Worm (Caenorhabditis elegans): ENCODE results near the gene ztf-7.
A peak's percentile ranks its signal among the peaks of the same experiment; 100 is the strongest.

Gene ztf-7

ce11 chrV:9833900-9834299 is 44.4 kb upstream of the ztf-7 start, which contains the start of gene sru-40:
Gene sru-40, minus strand, starts transcription at chrV:9834000.
- TF ChIP-seq nhr-111 (GFP tag; optimal IDR thresholded peaks at IDR 0.05) (no peak), madf-5 (GFP tag; IDR thresholded peaks at IDR 0.05) (no peak), spr-3 (GFP tag; optimal IDR thresholded peaks at IDR 0.05) (no peak), nhr-25 (tag; optimal IDR thresholded peaks at IDR 0.05; ENCODE audit: borderline replicate concordance, insufficient read depth) (no peak), zag-1 (tag; optimal IDR thresholded peaks at IDR 0.05) (no peak), fos-1 (tag; optimal IDR thresholded peaks at IDR 0.05) (no peak), dmd-6 (GFP tag; IDR thresholded peaks at IDR 0.05) (no peak), F10B5.3 (tag; optimal IDR thresholded peaks at IDR 0.05) (no peak), ztf-11 (tag; optimal IDR thresholded peaks at IDR 0.05) (no peak), ceh-32 (tag; optimal IDR thresholded peaks at IDR 0.05; ENCODE audit: poor library complexity) (no peak), zip-11 (GFP tag; IDR thresholded peaks at IDR 0.05) (no peak), zfp-2 (tag; optimal IDR thresholded peaks at IDR 0.05) (no peak), saeg-2 (GFP tag; IDR thresholded peaks at IDR 0.05) (no peak)

ce11 chrV:9824149-9824548 is 34.6 kb upstream of the ztf-7 start, which contains the start of gene str-2:
Gene str-2, minus strand, starts transcription at chrV:9824249.
- no peak for TF ChIP-seq ceh-32 (tag; optimal IDR thresholded peaks at IDR 0.05; ENCODE audit: poor library complexity)
- TF ChIP-seq lim-7 (GFP tag; IDR thresholded peaks at IDR 0.05) = no peak
- TF ChIP-seq unc-62 (GFP tag; optimal IDR thresholded peaks at IDR 0.05 in 1 of 2) = no peak
- TF ChIP-seq unc-62 (tag; optimal IDR thresholded peaks at IDR 0.05) = no peak
- no peak for TF ChIP-seq fos-1 (tag; optimal IDR thresholded peaks at IDR 0.05)
- TF ChIP-seq F37D6.2 (tag; optimal IDR thresholded peaks at IDR 0.05) = no peak
- TF ChIP-seq mes-2 (tag; optimal IDR thresholded peaks at IDR 0.05; ENCODE audit: poor library complexity, severe bottlenecking) = no peak
- TF ChIP-seq egl-27 (tag; optimal IDR thresholded peaks at IDR 0.05) = no peak
- no peak for TF ChIP-seq ceh-44 (GFP tag; IDR thresholded peaks at IDR 0.05)
- TF ChIP-seq Y105C5A.15 (GFP tag; IDR thresholded peaks at IDR 0.05) = no peak

- TF ChIP-seq duxl-1 (tag; optimal IDR thresholded peaks at IDR 0.05; ENCODE audit: poor library complexity) (no peak), tag-97 (GFP tag; IDR thresholded peaks at IDR 0.05) (no peak), nhr-25 (tag; optimal IDR thresholded peaks at IDR 0.05; ENCODE audit: borderline replicate concordance, insufficient read depth) (no peak), F26F4.8 (GFP tag; conservative IDR thresholded peaks at IDR 0.05) (no peak), unc-62 (GFP tag; optimal IDR thresholded peaks at IDR 0.05 in 1 of 2) (peak in 1 of 2 experiments; percentile 6), unc-62 (tag; optimal IDR thresholded peaks at IDR 0.05) (no peak)
These were observed 32.2 kb upstream of the ztf-7 start, which contains the start of gene str-193 for ce11 chrV:9821724-9822123. Gene str-193, minus strand, starts transcription at chrV:9821824.

- no peak for TF ChIP-seq R02D3.7 (tag; optimal IDR thresholded peaks at IDR 0.05)
- no peak for TF ChIP-seq aly-2 (tag; optimal IDR thresholded peaks at IDR 0.05)
These were observed 26.9 kb upstream of the ztf-7 start, which contains the start of gene sru-31 for ce11 chrV:9816390-9816789. Gene sru-31, plus strand, starts transcription at chrV:9816690.

ce11 chrV:9813527-9813926 is 24.0 kb upstream of the ztf-7 start, which contains the start of gene sru-30:
Gene sru-30, plus strand, starts transcription at chrV:9813827.
- no peak for TF ChIP-seq nhr-102 (tag; optimal IDR thresholded peaks at IDR 0.05)
- TF ChIP-seq daf-8 (GFP tag; IDR thresholded peaks at IDR 0.05) = no peak
- TF ChIP-seq egl-27 (tag; optimal IDR thresholded peaks at IDR 0.05) = no peak
- TF ChIP-seq Y105C5A.15 (GFP tag; IDR thresholded peaks at IDR 0.05) = no peak
- no peak for TF ChIP-seq nhr-42 (GFP tag; IDR thresholded peaks at IDR 0.05)
- no peak for TF ChIP-seq madf-9 (GFP tag; conservative IDR thresholded peaks at IDR 0.05)
- TF ChIP-seq egl-43 (GFP tag; IDR thresholded peaks at IDR 0.05) = no peak
- no peak for TF ChIP-seq lir-3 (tag; optimal IDR thresholded peaks at IDR 0.05)
- no peak for TF ChIP-seq hmg-1.1 (GFP tag; IDR thresholded peaks at IDR 0.05)
- TF ChIP-seq daf-16 (GFP tag; optimal IDR thresholded peaks at IDR 0.05) = no peak
- TF ChIP-seq daf-16 (tag; optimal IDR thresholded peaks at IDR 0.05) = no peak
